Fruit fly (Drosophila melanogaster) Kc167 (cell line): ENCODE data around the gene Amt.

Experiments
- Myc ChIP-seq: fragments of >200 bp; optimal IDR thresholded peaks from 2 replicates; lab custom pipeline; 2017; ENCODE audit warnings: missing external identifiers
- Sin3A ChIP-seq: fragments of >200 bp; optimal IDR thresholded peaks from 2 replicates; lab custom pipeline; 2018; ENCODE audit warnings: missing external identifiers

dm6 chr3R:15250454-15250853 is 1.5 kb upstream of the Amt start:
- TF ChIP-seq Sin3A (no peak), Myc (lab: Kevin White, UChicago) (no peak)
